Worm (Caenorhabditis elegans) whole organism, late embryonic: ENCODE measurements around the gene ZK154.4.

Experiments
- C38D4.7 ChIP-seq: fragments of 200-800 bp; sonication (Bioruptor generic); optimal IDR thresholded peaks from 2 replicates; lab custom pipeline; 2018; ENCODE audit warnings: mild to moderate bottlenecking, missing genetic modification characterization, moderate library complexity, missing compliant biosample characterization
- F13H6.1 ChIP-seq: sonication (generic microtip); optimal IDR thresholded peaks from 2 replicates; lab custom pipeline; 2016; ENCODE audit warnings: missing genetic modification characterization, missing compliant biosample characterization
- K02D7.2 ChIP-seq: sonication (generic microtip); optimal IDR thresholded peaks from 2 replicates; lab custom pipeline; 2017; ENCODE audit warnings: mild to moderate bottlenecking, missing genetic modification characterization, missing compliant biosample characterization
- T23F11.4 ChIP-seq: fragments of 200-800 bp; sonication (Bioruptor generic); optimal IDR thresholded peaks from 2 replicates; lab custom pipeline; 2018; ENCODE audit warnings: mild to moderate bottlenecking, missing genetic modification characterization, missing compliant biosample characterization
- ahr-1 ChIP-seq: sonication (generic microtip); optimal IDR thresholded peaks from 2 replicates; lab custom pipeline; 2016; ENCODE audit warnings: missing genetic modification characterization, missing compliant biosample characterization
- ama-1 ChIP-seq: fragments of 150-350 bp; optimal IDR thresholded peaks from 2 replicates; lab custom pipeline; 2014
- ceh-14 ChIP-seq: sonication (generic microtip); optimal IDR thresholded peaks from 2 replicates; lab custom pipeline; 2016; ENCODE audit warnings: missing genotype, missing genetic modification characterization, missing compliant biosample characterization
- ceh-18 ChIP-seq: sonication (generic microtip); optimal IDR thresholded peaks from 2 replicates; lab custom pipeline; 2016; ENCODE audit warnings: missing genetic modification characterization, missing compliant biosample characterization
- ceh-19 ChIP-seq: fragments of 200-800 bp; sonication (Bioruptor generic); optimal IDR thresholded peaks from 2 replicates; lab custom pipeline; 2018; ENCODE audit warnings: mild to moderate bottlenecking, missing genetic modification characterization, missing compliant biosample characterization
- ceh-22 ChIP-seq: sonication (generic microtip); optimal IDR thresholded peaks from 2 replicates; lab custom pipeline; 2017; ENCODE audit warnings: missing biosample characterization, missing genetic modification characterization
- ceh-30 ChIP-seq: fragments of 150-350 bp; optimal IDR thresholded peaks from 2 replicates; lab custom pipeline; 2014; ENCODE audit warnings: missing biosample characterization, missing genetic modification characterization
- ceh-31 ChIP-seq: sonication (generic microtip); optimal IDR thresholded peaks from 2 replicates; lab custom pipeline; 2016; ENCODE audit warnings: missing genetic modification characterization, missing compliant biosample characterization
- ceh-34 ChIP-seq: sonication (generic microtip); optimal IDR thresholded peaks from 2 replicates; lab custom pipeline; 2016; ENCODE audit warnings: mild to moderate bottlenecking, missing genetic modification characterization, missing compliant biosample characterization
- ceh-6 ChIP-seq: fragments of 200-800 bp; sonication (Bioruptor generic); optimal IDR thresholded peaks from 2 replicates; lab custom pipeline; 2018; ENCODE audit warnings: mild to moderate bottlenecking, missing genetic modification characterization, missing compliant biosample characterization
- ceh-9 ChIP-seq: sonication (generic microtip); optimal IDR thresholded peaks from 2 replicates; lab custom pipeline; 2016; ENCODE audit warnings: mild to moderate bottlenecking, missing genetic modification characterization, inconsistent platforms, missing compliant biosample characterization
- che-1 ChIP-seq: sonication (generic microtip); optimal IDR thresholded peaks from 2 replicates; lab custom pipeline; 2016; ENCODE audit warnings: mild to moderate bottlenecking, missing genetic modification characterization, missing compliant biosample characterization
- dve-1 ChIP-seq: sonication (generic microtip); optimal IDR thresholded peaks from 2 replicates; lab custom pipeline; 2017; ENCODE audit warnings: antibody characterized with exemption, mild to moderate bottlenecking, missing genetic modification characterization, missing compliant biosample characterization
- elt-2 ChIP-seq: sonication (generic microtip); optimal IDR thresholded peaks from 2 replicates; lab custom pipeline; 2016; ENCODE audit warnings: missing genetic modification reagents, missing genetic modification characterization, missing compliant biosample characterization
- elt-4 ChIP-seq: sonication (generic microtip); optimal IDR thresholded peaks from 2 replicates; lab custom pipeline; 2016; ENCODE audit warnings: missing genetic modification characterization, missing compliant biosample characterization
- ets-4 ChIP-seq: sonication (generic microtip); optimal IDR thresholded peaks from 2 replicates; lab custom pipeline; 2016; ENCODE audit warnings: missing genetic modification characterization, missing compliant biosample characterization
- eyg-1 ChIP-seq: sonication (generic microtip); optimal IDR thresholded peaks from 2 replicates; lab custom pipeline; 2016; ENCODE audit warnings: missing genotype, missing genetic modification characterization, missing compliant biosample characterization
- fax-1 ChIP-seq: sonication (generic microtip); optimal IDR thresholded peaks from 2 replicates; lab custom pipeline; 2016; ENCODE audit warnings: missing genotype, missing genetic modification characterization, missing compliant biosample characterization
- fkh-6 ChIP-seq: sonication (generic microtip); optimal IDR thresholded peaks from 2 replicates; lab custom pipeline; 2016; ENCODE audit warnings: missing genetic modification characterization, missing compliant biosample characterization
- hlh-6 ChIP-seq: sonication (generic microtip); optimal IDR thresholded peaks from 2 replicates; lab custom pipeline; 2016; ENCODE audit warnings: missing genotype, missing genetic modification characterization, missing compliant biosample characterization
- hlh-8 ChIP-seq: sonication (generic microtip); optimal IDR thresholded peaks from 2 replicates; lab custom pipeline; 2016; ENCODE audit warnings: missing genotype, missing genetic modification characterization, missing compliant biosample characterization
- lim-6 ChIP-seq: sonication (generic microtip); optimal IDR thresholded peaks from 2 replicates; lab custom pipeline; 2016; ENCODE audit warnings: missing genetic modification characterization, missing compliant biosample characterization
- mec-3 ChIP-seq: sonication (generic microtip); optimal IDR thresholded peaks from 2 replicates; lab custom pipeline; 2016; ENCODE audit warnings: borderline replicate concordance, missing genetic modification characterization, missing compliant biosample characterization
- nhr-11 ChIP-seq: fragments of 150-350 bp; optimal IDR thresholded peaks from 2 replicates; lab custom pipeline; 2014; ENCODE audit warnings: missing biosample characterization, missing genetic modification characterization
- npax-4 ChIP-seq: sonication (generic microtip); optimal IDR thresholded peaks from 2 replicates; lab custom pipeline; 2016; ENCODE audit warnings: missing genetic modification characterization, missing compliant biosample characterization
- odd-2 ChIP-seq: sonication (generic microtip); optimal IDR thresholded peaks from 2 replicates; lab custom pipeline; 2017; ENCODE audit warnings: antibody characterized with exemption, mild to moderate bottlenecking, missing genetic modification characterization, missing compliant biosample characterization
- pag-3 ChIP-seq: sonication (generic microtip); optimal IDR thresholded peaks from 2 replicates; lab custom pipeline; 2016; ENCODE audit warnings: missing compliant biosample characterization, missing genetic modification characterization, borderline replicate concordance
- pat-9 ChIP-seq: fragments of 200-800 bp; sonication (Bioruptor generic); optimal IDR thresholded peaks from 2 replicates; lab custom pipeline; 2018; ENCODE audit warnings: mild to moderate bottlenecking, missing genetic modification characterization, moderate library complexity, missing compliant biosample characterization
- pax-1 ChIP-seq: fragments of 150-350 bp; optimal IDR thresholded peaks from 2 replicates; lab custom pipeline; 2014; ENCODE audit warnings: missing biosample characterization, missing genetic modification characterization
- pha-2 ChIP-seq: sonication (generic microtip); optimal IDR thresholded peaks from 2 replicates; lab custom pipeline; 2017; ENCODE audit warnings: mild to moderate bottlenecking, missing genetic modification characterization, missing compliant biosample characterization
- pros-1 ChIP-seq: fragments of 150-350 bp; optimal IDR thresholded peaks from 2 replicates; lab custom pipeline; 2014; ENCODE audit warnings: missing biosample characterization, missing genetic modification reagents, missing genetic modification characterization
- ref-2 ChIP-seq: sonication (generic microtip); optimal IDR thresholded peaks from 2 replicates; lab custom pipeline; 2016; ENCODE audit warnings: missing genetic modification characterization, missing compliant biosample characterization
- rnt-1 ChIP-seq: sonication (generic microtip); optimal IDR thresholded peaks from 2 replicates; lab custom pipeline; 2016; ENCODE audit warnings: missing genetic modification characterization, missing compliant biosample characterization
- sdc-2 ChIP-seq: sonication (generic microtip); optimal IDR thresholded peaks from 2 replicates; lab custom pipeline; 2016; ENCODE audit warnings: missing genotype, missing genetic modification characterization, missing compliant biosample characterization
- sox-2 ChIP-seq: fragments of 200-800 bp; sonication (Bioruptor generic); IDR thresholded peaks from 2 replicates; pipeline ENCODE4 v1.3.6; 2022; ENCODE audit warnings: missing genetic modification reagents, missing genetic modification characterization, missing compliant biosample characterization
- sox-4 ChIP-seq: sonication (generic microtip); optimal IDR thresholded peaks from 2 replicates; lab custom pipeline; 2017; ENCODE audit warnings: mild to moderate bottlenecking, missing genetic modification characterization, inconsistent platforms, missing compliant biosample characterization
- syd-9 ChIP-seq: sonication (generic microtip); optimal IDR thresholded peaks from 2 replicates; lab custom pipeline; 2016; ENCODE audit warnings: mild to moderate bottlenecking, missing genetic modification characterization, moderate library complexity, missing compliant biosample characterization
- tbx-7 ChIP-seq: sonication (generic microtip); optimal IDR thresholded peaks from 2 replicates; lab custom pipeline; 2016; ENCODE audit warnings: missing genotype, missing genetic modification characterization, missing compliant biosample characterization
- unc-42 ChIP-seq: sonication (generic microtip); optimal IDR thresholded peaks from 2 replicates; lab custom pipeline; 2016; ENCODE audit warnings: missing genotype, missing genetic modification characterization, missing compliant biosample characterization
- unc-55 ChIP-seq: sonication (generic microtip); optimal IDR thresholded peaks from 2 replicates; lab custom pipeline; 2017; ENCODE audit warnings: missing biosample characterization, missing genetic modification reagents, missing genetic modification characterization
- zip-5 ChIP-seq: sonication (generic microtip); optimal IDR thresholded peaks from 2 replicates; lab custom pipeline; 2016; ENCODE audit warnings: missing genetic modification characterization, missing compliant biosample characterization
- ztf-16 ChIP-seq: sonication (generic microtip); optimal IDR thresholded peaks from 2 replicates; lab custom pipeline; 2017; ENCODE audit warnings: missing genetic modification characterization, missing compliant biosample characterization

ZK154.4 gene

DNA sequence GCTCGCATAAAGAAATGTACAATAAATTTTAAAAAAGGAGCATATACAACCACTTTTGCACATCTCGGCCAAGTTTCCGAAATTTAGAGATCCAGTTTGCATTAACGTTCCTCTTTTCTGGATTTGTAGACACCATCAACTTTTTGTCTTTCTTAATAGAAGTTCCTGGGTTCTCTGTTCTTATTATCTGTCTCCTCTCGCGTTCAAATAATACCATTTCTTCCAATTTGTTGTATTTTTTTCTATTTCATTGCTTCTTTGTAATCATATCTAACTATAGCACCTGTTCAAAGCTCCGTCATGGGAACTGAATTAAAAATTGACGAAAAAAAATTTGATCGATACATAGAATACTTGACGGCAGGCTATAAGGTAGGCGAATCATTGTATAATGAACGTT is 42.9 kb downstream of the ZK154.4 start, which contains the start of gene K09F5.1:
K09F5.1 (plus strand) TSS at position 301 of the 400 bp plus-strand sequence.
- no peak for TF ChIP-seq pros-1
- no peak for TF ChIP-seq hlh-8 (tag; lab: Kevin White, UChicago)
- no peak for TF ChIP-seq eyg-1 (tag; lab: Kevin White, UChicago)
- no peak for TF ChIP-seq fax-1 (tag; lab: Kevin White, UChicago)
- TF ChIP-seq pat-9 (tag; lab: Kevin White, UChicago): no peak
- no peak for TF ChIP-seq odd-2 (tag; lab: Kevin White, UChicago)
- no peak for TF ChIP-seq pag-3 (tag; lab: Kevin White, UChicago)
- TF ChIP-seq unc-55 (GFP tag; lab: Kevin White, UChicago): no peak

DNA sequence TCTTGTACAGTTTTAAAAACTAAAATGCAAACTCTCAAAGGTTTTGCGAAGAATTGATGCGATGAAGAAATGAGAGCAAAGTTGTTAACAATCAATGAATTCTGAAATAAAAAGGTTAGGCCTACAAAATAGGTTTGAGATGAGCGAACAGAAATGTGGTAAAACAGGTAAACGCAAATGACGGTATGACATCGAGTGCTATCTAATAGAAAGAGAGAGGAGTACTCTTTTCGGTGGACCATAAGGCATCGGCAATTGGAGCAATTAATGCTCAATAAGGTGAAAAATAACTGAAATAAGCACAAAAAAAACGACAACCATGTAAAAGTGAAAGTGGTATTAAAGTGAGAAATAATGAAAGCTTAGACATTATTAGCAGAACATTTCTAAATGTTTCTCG is 46.0 kb downstream of the ZK154.4 start, which contains the start of gene set-12:
set-12 (minus strand) TSS at position 101 of the 400 bp plus-strand sequence.
- TF ChIP-seq lim-6 (tag; lab: Kevin White, UChicago): no peak
- no peak for TF ChIP-seq ref-2
- no peak for TF ChIP-seq fkh-6 (tag; lab: Kevin White, UChicago)
- no peak for TF ChIP-seq ceh-6 (GFP tag; lab: Kevin White, UChicago)
- TF ChIP-seq T23F11.4: no peak
- no peak for TF ChIP-seq ztf-16 (tag; lab: Kevin White, UChicago)
- TF ChIP-seq elt-4 (tag; lab: Kevin White, UChicago): no peak
- TF ChIP-seq hlh-8 (tag; lab: Kevin White, UChicago): no peak
- no peak for TF ChIP-seq ahr-1 (tag; lab: Kevin White, UChicago)
- TF ChIP-seq ets-4 (tag; lab: Kevin White, UChicago): no peak
- TF ChIP-seq K02D7.2 (tag; lab: Kevin White, UChicago): no peak
- TF ChIP-seq che-1: no peak
- no peak for TF ChIP-seq ceh-34 (tag; lab: Kevin White, UChicago)
- no peak for TF ChIP-seq tbx-7 (tag; lab: Kevin White, UChicago)
- no peak for TF ChIP-seq pag-3 (tag; lab: Kevin White, UChicago)
- TF ChIP-seq npax-4: no peak

DNA sequence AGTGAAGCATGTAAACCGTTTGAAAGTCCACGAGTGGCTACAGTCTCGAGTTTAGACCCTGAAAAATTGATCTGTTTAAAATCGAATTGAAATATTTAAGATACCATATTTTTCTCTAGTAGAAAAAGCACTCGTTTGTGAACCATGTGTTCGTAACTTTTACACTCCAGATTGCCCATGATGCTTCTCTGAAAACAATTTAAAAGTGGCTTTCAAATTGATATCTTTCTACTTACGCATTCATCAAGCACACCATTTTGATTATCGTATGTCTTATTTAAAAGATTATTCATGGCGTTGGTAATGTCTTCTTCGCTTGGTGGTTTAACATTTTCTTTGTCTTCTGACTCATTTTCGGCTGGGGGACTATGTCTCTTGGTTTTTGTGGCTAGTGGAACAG is 48.6 kb downstream of the ZK154.4 start:
- no peak for TF ChIP-seq pros-1
- TF ChIP-seq ceh-22 (tag; lab: Kevin White, UChicago): no peak
- no peak for TF ChIP-seq ceh-14 (tag; lab: Kevin White, UChicago)
- TF ChIP-seq dve-1: no peak
- TF ChIP-seq odd-2 (tag; lab: Kevin White, UChicago): no peak
- TF ChIP-seq ceh-34 (tag; lab: Kevin White, UChicago): no peak
- TF ChIP-seq unc-42 (tag; lab: Kevin White, UChicago): no peak
- no peak for TF ChIP-seq elt-4 (tag; lab: Kevin White, UChicago)
- TF ChIP-seq sox-2: no peak
- no peak for TF ChIP-seq ceh-30 (tag; lab: Kevin White, UChicago)
- no peak for TF ChIP-seq pax-1 (tag; lab: Kevin White, UChicago)
- no peak for TF ChIP-seq hlh-6
- no peak for TF ChIP-seq ceh-6 (GFP tag; lab: Kevin White, UChicago)
- no peak for TF ChIP-seq C38D4.7
- no peak for TF ChIP-seq sox-4 (tag; lab: Kevin White, UChicago)
- TF ChIP-seq ceh-9 (tag; lab: Kevin White, UChicago): no peak
- no peak for TF ChIP-seq ama-1
- no peak for TF ChIP-seq ahr-1 (tag; lab: Kevin White, UChicago)
- TF ChIP-seq elt-2 (tag; lab: Kevin White, UChicago): no peak
- TF ChIP-seq, all 69 proteins: peak for 0

DNA sequence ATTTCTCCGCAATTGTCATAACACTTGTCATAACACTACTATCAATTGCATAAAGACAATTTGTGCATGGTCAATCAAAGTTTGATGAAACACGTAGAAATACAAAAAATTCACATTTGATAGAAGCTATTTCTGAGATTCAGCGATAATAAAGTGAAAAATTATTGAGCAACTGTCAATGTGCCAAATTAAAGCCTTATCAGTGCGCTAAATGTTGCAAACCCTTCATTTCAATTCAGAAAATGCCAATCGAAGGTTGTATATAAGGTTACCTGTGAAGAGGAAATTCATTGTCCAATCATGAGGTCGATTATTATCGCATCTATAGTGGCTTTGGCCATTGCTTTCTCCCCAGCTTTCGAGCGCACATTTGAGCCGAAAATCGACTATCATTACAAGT is 54.6 kb downstream of the ZK154.4 start, which contains the start of gene vit-1:
vit-1 (plus strand) TSS at position 289 of the 400 bp plus-strand sequence.
- TF ChIP-seq ceh-18: no peak
- no peak for TF ChIP-seq unc-42 (tag; lab: Kevin White, UChicago)
- no peak for TF ChIP-seq zip-5
- TF ChIP-seq pha-2: no peak
- TF ChIP-seq ceh-31 (tag; lab: Kevin White, UChicago): no peak
- no peak for TF ChIP-seq pag-3 (tag; lab: Kevin White, UChicago)
- no peak for TF ChIP-seq ceh-19 (GFP tag; lab: Kevin White, UChicago)
- no peak for TF ChIP-seq syd-9 (tag; lab: Kevin White, UChicago)
- no peak for TF ChIP-seq elt-4 (tag; lab: Kevin White, UChicago)
- no peak for TF ChIP-seq sdc-2 (tag; lab: Kevin White, UChicago)
- TF ChIP-seq eyg-1 (tag; lab: Kevin White, UChicago): no peak
- TF ChIP-seq dve-1: no peak
- no peak for TF ChIP-seq fkh-6 (tag; lab: Kevin White, UChicago)
- TF ChIP-seq nhr-11 (tag; lab: Kevin White, UChicago): no peak
- TF ChIP-seq rnt-1 (tag; lab: Kevin White, UChicago): no peak
- no peak for TF ChIP-seq sox-2
- TF ChIP-seq mec-3 (tag; lab: Kevin White, UChicago): no peak
- no peak for TF ChIP-seq F13H6.1 (tag; lab: Kevin White, UChicago)
